Fruit fly (Drosophila melanogaster): Measurements from ENCODE around the gene Fdx2.
A peak's percentile ranks its signal among the peaks of the same experiment; 100 is the strongest.

Gene Fdx2

dm6 chr3L:4296760-4297159 is 4.5 kb downstream of the Fdx2 start:
- TF ChIP-seq Ets98B (GFP tag; IDR thresholded peaks at IDR 0.05) (no peak), D1 (tag; optimal IDR thresholded peaks at IDR 0.05) (no peak), CG8301 (tag; optimal IDR thresholded peaks at IDR 0.05) (no peak), CG8159 (tag; optimal IDR thresholded peaks at IDR 0.05) (no peak), CG14655 (GFP tag; optimal IDR thresholded peaks at IDR 0.05) (no peak), CG34367 (tag; optimal IDR thresholded peaks at IDR 0.05) (no peak), CG4496 (GFP tag; IDR thresholded peaks at IDR 0.05) (no peak), fd96Ca (GFP tag; IDR thresholded peaks at IDR 0.05) (no peak), CG13204 (GFP tag; optimal IDR thresholded peaks at IDR 0.05) (no peak)

- TF ChIP-seq CG32121 (GFP tag; IDR thresholded peaks at IDR 0.05): no peak
- TF ChIP-seq Pif1A (GFP tag; optimal IDR thresholded peaks at IDR 0.05): no peak
- no peak for TF ChIP-seq CG17806 (tag; optimal IDR thresholded peaks at IDR 0.05)
- TF ChIP-seq CG15710 (tag; optimal IDR thresholded peaks at IDR 0.05): no peak
- TF ChIP-seq Ets98B (GFP tag; IDR thresholded peaks at IDR 0.05): 0 out of 2 replicates have a peak, but pooled peaks have one; percentile 18
- TF ChIP-seq CG10348 (GFP tag; IDR thresholded peaks at IDR 0.05): no peak
Observed at dm6 chr3L:4302088-4302487, 9.8 kb downstream of the Fdx2 start.

- TF ChIP-seq CG10348 (GFP tag; IDR thresholded peaks at IDR 0.05) (peak; percentile 69; the same call in 1 of the 2 replicates), Ets98B (GFP tag; IDR thresholded peaks at IDR 0.05) (peak; percentile 96), CG17806 (tag; optimal IDR thresholded peaks at IDR 0.05) (peak; percentile 76), gl (tag; optimal IDR thresholded peaks at IDR 0.05) (peak; percentile 47), EcR (GFP tag; optimal IDR thresholded peaks at IDR 0.05) (no peak), CG13204 (GFP tag; optimal IDR thresholded peaks at IDR 0.05) (peak; percentile 48), Snoo (tag; optimal IDR thresholded peaks at IDR 0.05) (peak; percentile 80), CG15710 (tag; optimal IDR thresholded peaks at IDR 0.05) (peak; percentile 80), Pif1A (GFP tag; optimal IDR thresholded peaks at IDR 0.05) (peak; percentile 90), CG8159 (tag; optimal IDR thresholded peaks at IDR 0.05) (peak; percentile 69), CG12605 (GFP tag; IDR thresholded peaks at IDR 0.05) (peak; percentile 89), CG34367 (tag; optimal IDR thresholded peaks at IDR 0.05) (peak; percentile 72), CG8301 (tag; optimal IDR thresholded peaks at IDR 0.05) (peak; percentile 93), CG14655 (GFP tag; optimal IDR thresholded peaks at IDR 0.05) (peak; percentile 89), rn (GFP tag; IDR thresholded peaks at IDR 0.05) (peak; percentile 77), Pif1B (GFP tag; optimal IDR thresholded peaks at IDR 0.05) (peak; percentile 85), CG9948 (tag; optimal IDR thresholded peaks at IDR 0.05) (peak; percentile 48), CG4496 (GFP tag; IDR thresholded peaks at IDR 0.05) (peak; percentile 95), CG32121 (GFP tag; IDR thresholded peaks at IDR 0.05) (peak; percentile 95), D1 (tag; optimal IDR thresholded peaks at IDR 0.05) (peak; percentile 36), fd96Ca (GFP tag; IDR thresholded peaks at IDR 0.05) (peak; percentile 92)
Observed at dm6 chr3L:4304244-4304959, 12.1 kb downstream of the Fdx2 start.

- TF ChIP-seq Snoo (tag; optimal IDR thresholded peaks at IDR 0.05) (peak; percentile 47), CG4496 (GFP tag; IDR thresholded peaks at IDR 0.05) (0 out of 3 replicates have a peak, but pooled peaks have one; percentile 9), CG17806 (tag; optimal IDR thresholded peaks at IDR 0.05) (no peak)
Observed at dm6 chr3L:4307691-4308383, 15.6 kb downstream of the Fdx2 start, which contains the start of gene dyl. dyl (minus strand) TSS chr3L:4307718.

- TF ChIP-seq CG8159 (tag; optimal IDR thresholded peaks at IDR 0.05) (no peak), CG32121 (GFP tag; IDR thresholded peaks at IDR 0.05) (no peak), Pif1A (GFP tag; optimal IDR thresholded peaks at IDR 0.05) (no peak), D1 (tag; optimal IDR thresholded peaks at IDR 0.05) (no peak), rn (GFP tag; IDR thresholded peaks at IDR 0.05) (no peak), gl (tag; optimal IDR thresholded peaks at IDR 0.05) (no peak), fd96Ca (GFP tag; IDR thresholded peaks at IDR 0.05) (no peak), CG8301 (tag; optimal IDR thresholded peaks at IDR 0.05) (no peak), CG17806 (tag; optimal IDR thresholded peaks at IDR 0.05) (no peak)
Observed at dm6 chr3L:4310604-4311003, 18.3 kb downstream of the Fdx2 start.

dm6 chr3L:4313299-4313698 is 21.0 kb downstream of the Fdx2 start, which contains the start of gene Claspin:
Claspin (plus strand) TSS chr3L:4313483.
- TF ChIP-seq CG13204 (GFP tag; optimal IDR thresholded peaks at IDR 0.05) (no peak), CG15710 (tag; optimal IDR thresholded peaks at IDR 0.05) (no peak), D1 (tag; optimal IDR thresholded peaks at IDR 0.05) (peak; percentile 74), CG10348 (GFP tag; IDR thresholded peaks at IDR 0.05) (no peak), Snoo (tag; optimal IDR thresholded peaks at IDR 0.05) (peak; percentile 15), gl (tag; optimal IDR thresholded peaks at IDR 0.05) (no peak)
